Worm (Caenorhabditis elegans) whole organism, L1 larva: ENCODE measurements around the gene F21D5.3.

Source experiments
- alr-1 ChIP-seq: fragments of 200-800 bp; sonication (Bioruptor generic); optimal IDR thresholded peaks from 2 replicates; lab custom pipeline; 2018; ENCODE audit warnings: borderline replicate concordance, mild to moderate bottlenecking, missing genetic modification characterization, missing compliant biosample characterization
- aly-2 ChIP-seq: fragments of 150-350 bp; optimal IDR thresholded peaks from 2 replicates; lab custom pipeline; 2014; ENCODE audit warnings: missing biosample characterization, missing genetic modification characterization
- ceh-88 ChIP-seq: fragments of 200-800 bp; sonication (Bioruptor generic); IDR thresholded peaks from 2 replicates; pipeline ENCODE4 v1.3.6; 2022; ENCODE audit warnings: missing genetic modification characterization, missing compliant biosample characterization
- nhr-85 ChIP-seq: sonication (generic microtip); peaks from one replicate; lab custom pipeline; 2016; ENCODE audit warnings: missing genetic modification characterization, inconsistent platforms, missing compliant biosample characterization
- rnt-1 ChIP-seq: sonication (generic microtip); optimal IDR thresholded peaks from 2 replicates; lab custom pipeline; 2016; ENCODE audit warnings: mild to moderate bottlenecking, missing genetic modification characterization, moderate library complexity, missing compliant biosample characterization
- unc-86 ChIP-seq: sonication (generic microtip); optimal IDR thresholded peaks from 2 replicates; lab custom pipeline; 2016; ENCODE audit warnings: missing genetic modification characterization, missing compliant biosample characterization

DNA sequence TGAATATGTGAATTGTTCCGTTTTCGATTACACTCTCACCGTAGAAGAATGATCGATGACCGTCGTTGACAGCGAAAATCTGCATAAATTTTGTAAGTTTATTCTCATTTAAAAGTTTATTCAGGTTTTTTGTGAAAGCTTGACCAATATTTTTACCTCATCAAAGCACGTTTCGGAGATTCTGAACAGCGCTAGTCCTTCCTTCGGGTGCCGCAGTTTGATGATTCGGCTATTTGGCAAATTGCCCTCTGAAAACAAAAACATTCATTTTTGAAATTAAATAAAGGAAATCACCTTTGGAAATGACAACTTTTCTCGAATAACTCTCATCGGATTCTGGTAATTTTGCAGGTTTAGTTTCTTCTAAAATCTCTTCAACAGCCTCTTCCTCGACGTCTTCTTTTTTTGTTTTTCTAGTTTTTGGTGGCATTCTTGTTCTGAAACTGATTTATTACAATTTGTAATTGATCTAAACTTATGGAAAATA is 10.4 kb downstream of the F21D5.3 start, which contains the start of gene F21D5.6:
- no peak for TF ChIP-seq aly-2 (tag; lab: Kevin White, UChicago)
- no peak for TF ChIP-seq ceh-88 (GFP tag; lab: Robert Waterston, UW)
- no peak for TF ChIP-seq unc-86 (tag; lab: Kevin White, UChicago)
- no peak for TF ChIP-seq alr-1 (tag; lab: Kevin White, UChicago)
- TF ChIP-seq nhr-85 (tag; lab: Kevin White, UChicago) = no peak
- TF ChIP-seq rnt-1 (tag; lab: Kevin White, UChicago) = no peak
